Worm (Caenorhabditis elegans) whole organism, young adult: ENCODE results near the gene F39G3.3.

ENCODE experiments used
- B0261.1 ChIP-seq: sonication (generic microtip); optimal IDR thresholded peaks from 2 replicates; lab custom pipeline; 2016; ENCODE audit warnings: mild to moderate bottlenecking, missing genetic modification characterization, moderate library complexity, missing compliant biosample characterization
- C06A6.2 ChIP-seq: fragments of 200-800 bp; sonication (Bioruptor generic); conservative IDR thresholded peaks from 2 replicates; pipeline ENCODE4 v1.3.6; 2022; ENCODE audit warnings: missing genetic modification characterization, missing compliant biosample characterization
- C17E4.6 ChIP-seq: fragments of 200-800 bp; sonication (Bioruptor generic); IDR thresholded peaks from 2 replicates; pipeline ENCODE4 v1.3.6; 2022; ENCODE audit warnings: missing genetic modification reagents, missing genetic modification characterization, missing compliant biosample characterization
- F22D6.2 ChIP-seq: sonication (generic microtip); optimal IDR thresholded peaks from 2 replicates; lab custom pipeline; 2016; ENCODE audit warnings: mild to moderate bottlenecking, missing genetic modification characterization, missing compliant biosample characterization
- F23B12.7 ChIP-seq: sonication (generic microtip); optimal IDR thresholded peaks from 2 replicates; lab custom pipeline; 2017; ENCODE audit warnings: missing genetic modification characterization, mild to moderate bottlenecking, missing compliant biosample characterization, antibody characterized with exemption, moderate library complexity; ENCODE audit not compliant: insufficient read depth
- F33H1.4 ChIP-seq: fragments of 200-800 bp; sonication (Bioruptor generic); IDR thresholded peaks from 2 replicates; pipeline ENCODE4 v1.3.6; 2022; ENCODE audit warnings: missing genetic modification reagents, missing genetic modification characterization, missing compliant biosample characterization
- F39B2.1 ChIP-seq: fragments of 200-800 bp; sonication (Bioruptor generic); IDR thresholded peaks from 2 replicates; pipeline ENCODE4 v1.3.6; 2022; ENCODE audit warnings: missing genetic modification reagents, missing genetic modification characterization, missing compliant biosample characterization
- F57C9.4 ChIP-seq: sonication (generic microtip); optimal IDR thresholded peaks from 2 replicates; lab custom pipeline; 2017; ENCODE audit warnings: mild to moderate bottlenecking, missing genetic modification characterization, missing compliant biosample characterization
- Y79H2A.3 ChIP-seq: fragments of 200-800 bp; sonication (Bioruptor generic); conservative IDR thresholded peaks from 2 replicates; pipeline ENCODE4 v1.3.6; 2022; ENCODE audit warnings: missing genetic modification reagents, missing genetic modification characterization, missing compliant biosample characterization
- aptf-2 ChIP-seq: fragments of 200-800 bp; sonication (Bioruptor generic); conservative IDR thresholded peaks from 2 replicates; pipeline ENCODE4 v1.3.6; 2022; ENCODE audit warnings: missing genetic modification reagents, missing genetic modification characterization, missing compliant biosample characterization
- atf-7 ChIP-seq: sonication (generic microtip); optimal IDR thresholded peaks from 2 replicates; lab custom pipeline; 2017; ENCODE audit warnings: mild to moderate bottlenecking, missing genetic modification characterization, missing compliant biosample characterization
- attf-5 ChIP-seq: fragments of 200-800 bp; sonication (Bioruptor generic); optimal IDR thresholded peaks from 2 replicates; lab custom pipeline; 2018; ENCODE audit warnings: mild to moderate bottlenecking, missing genetic modification characterization, missing compliant biosample characterization
- bed-2 ChIP-seq: fragments of 200-800 bp; sonication (Bioruptor generic); IDR thresholded peaks from 2 replicates; pipeline ENCODE4 v1.3.6; 2022; ENCODE audit warnings: missing genetic modification reagents, missing genetic modification characterization, missing compliant biosample characterization
- ceh-27 ChIP-seq: fragments of 200-800 bp; sonication (Bioruptor generic); optimal IDR thresholded peaks from 2 replicates; lab custom pipeline; 2018; ENCODE audit warnings: mild to moderate bottlenecking, missing genetic modification characterization, moderate library complexity, missing compliant biosample characterization
- ceh-40 ChIP-seq: fragments of 200-800 bp; sonication (Bioruptor generic); IDR thresholded peaks from 2 replicates; pipeline ENCODE4 v1.3.6; 2022; ENCODE audit warnings: missing genetic modification characterization, missing compliant biosample characterization
- ceh-58 ChIP-seq: fragments of 200-800 bp; sonication (Bioruptor generic); IDR thresholded peaks from 2 replicates; pipeline ENCODE4 v1.3.6; 2022; ENCODE audit warnings: missing genetic modification characterization, missing compliant biosample characterization
- die-1 ChIP-seq: sonication (generic microtip); optimal IDR thresholded peaks from 2 replicates; lab custom pipeline; 2016; ENCODE audit warnings: missing genotype, mild to moderate bottlenecking, missing genetic modification characterization, missing compliant biosample characterization
- dox-1 ChIP-seq: fragments of 200-800 bp; sonication (Bioruptor generic); IDR thresholded peaks from 2 replicates; pipeline ENCODE4 v1.3.6; 2022; ENCODE audit warnings: missing genetic modification reagents, missing genetic modification characterization, missing compliant biosample characterization
- dpff-1 ChIP-seq: sonication (generic microtip); optimal IDR thresholded peaks from 2 replicates; lab custom pipeline; 2017; ENCODE audit warnings: mild to moderate bottlenecking, missing genetic modification characterization, missing compliant biosample characterization
- dpl-1 ChIP-seq: fragments of 150-350 bp; optimal IDR thresholded peaks from 2 replicates; lab custom pipeline; 2014; ENCODE audit warnings: missing biosample characterization, missing genetic modification reagents, missing genetic modification characterization
- him-1 ChIP-seq: sonication (generic microtip); optimal IDR thresholded peaks from 2 replicates; lab custom pipeline; 2016; ENCODE audit warnings: missing genotype, missing genetic modification reagents, missing genetic modification characterization, missing compliant biosample characterization
- hmg-1.2 ChIP-seq: fragments of 200-800 bp; sonication (Bioruptor generic); IDR thresholded peaks from 2 replicates; pipeline ENCODE4 v1.3.6; 2022; ENCODE audit warnings: missing genetic modification reagents, missing genetic modification characterization, missing compliant biosample characterization
- lin-35 ChIP-seq, 3 experiments: fragments of 150-350 bp in 2 of 3; sonication (generic microtip) in 1 of 3; optimal IDR thresholded peaks; 2 replicates each; lab custom pipeline; 2014 to 2018; ENCODE audit warnings: missing biosample characterization in 3 of 3, missing genetic modification characterization in 3 of 3, missing genetic modification reagents in 3 of 3
- lin-40 ChIP-seq: sonication (generic microtip); optimal IDR thresholded peaks from 2 replicates; lab custom pipeline; 2016; ENCODE audit warnings: missing genetic modification characterization, mild to moderate bottlenecking, missing compliant biosample characterization, missing genotype, missing genetic modification reagents
- lir-1 ChIP-seq: fragments of 200-800 bp; sonication (Bioruptor generic); conservative IDR thresholded peaks from 2 replicates; pipeline ENCODE4 v1.3.6; 2022; ENCODE audit warnings: missing genetic modification reagents, missing genetic modification characterization, missing compliant biosample characterization
- lsl-1 ChIP-seq: fragments of 200-800 bp; sonication (Bioruptor generic); optimal IDR thresholded peaks from 2 replicates; lab custom pipeline; 2018; ENCODE audit warnings: mild to moderate bottlenecking, missing genetic modification characterization, moderate library complexity, missing compliant biosample characterization
- lsy-27 ChIP-seq: sonication (generic microtip); optimal IDR thresholded peaks from 2 replicates; lab custom pipeline; 2017; ENCODE audit warnings: missing genetic modification characterization, mild to moderate bottlenecking, missing compliant biosample characterization, antibody characterized with exemption, missing genotype, borderline replicate concordance; ENCODE audit not compliant: insufficient read depth
- madf-6 ChIP-seq: fragments of 200-800 bp; sonication (Bioruptor generic); IDR thresholded peaks from 2 replicates; pipeline ENCODE4 v1.3.6; 2022; ENCODE audit warnings: missing genetic modification reagents, missing genetic modification characterization, missing compliant biosample characterization
- madf-8 ChIP-seq: fragments of 200-800 bp; sonication (Bioruptor generic); conservative IDR thresholded peaks from 2 replicates; pipeline ENCODE4 v1.3.6; 2022; ENCODE audit warnings: missing genetic modification reagents, missing genetic modification characterization, missing compliant biosample characterization
- nfyb-1 ChIP-seq: fragments of 200-800 bp; sonication (Bioruptor generic); IDR thresholded peaks from 2 replicates; pipeline ENCODE4 v1.3.6; 2022; ENCODE audit warnings: missing genetic modification reagents, missing genetic modification characterization, missing compliant biosample characterization
- nhr-27 ChIP-seq: fragments of 200-800 bp; sonication (Bioruptor generic); optimal IDR thresholded peaks from 2 replicates; lab custom pipeline; 2018; ENCODE audit warnings: mild to moderate bottlenecking, missing genetic modification characterization, moderate library complexity, missing compliant biosample characterization
- nhr-80 ChIP-seq: sonication (generic microtip); optimal IDR thresholded peaks from 2 replicates; lab custom pipeline; 2016; ENCODE audit warnings: missing genetic modification characterization, missing compliant biosample characterization
- pbrm-1 ChIP-seq: fragments of 200-800 bp; sonication (Bioruptor generic); IDR thresholded peaks from 2 replicates; pipeline ENCODE4 v1.3.6; 2022; ENCODE audit warnings: missing genetic modification reagents, missing genetic modification characterization, missing compliant biosample characterization
- rcor-1 ChIP-seq: fragments of 200-800 bp; sonication (Bioruptor generic); IDR thresholded peaks from 2 replicates; pipeline ENCODE4 v1.3.6; 2022; ENCODE audit warnings: missing genetic modification reagents, missing genetic modification characterization, missing compliant biosample characterization
- rec-8 ChIP-seq, 2 experiments: sonication (generic microtip); optimal IDR thresholded peaks; 2 replicates each; lab custom pipeline; 2016; ENCODE audit warnings: mild to moderate bottlenecking in 2 of 2, missing genetic modification characterization in 2 of 2, missing genetic modification reagents in 2 of 2, missing genotype in 2 of 2, missing biosample characterization in 1 of 2, missing compliant biosample characterization in 1 of 2, moderate library complexity in 1 of 2
- rpc-1 ChIP-seq, 2 experiments: fragments of 150-350 bp in 1 of 2; sonication (generic microtip) in 1 of 2; optimal IDR thresholded peaks; 2 replicates each; lab custom pipeline; 2014 to 2018; ENCODE audit warnings: missing biosample characterization in 1 of 2, missing genetic modification characterization in 1 of 2, missing genetic modification reagents in 1 of 2, missing genotype in 1 of 2
- sptf-2 ChIP-seq: fragments of 200-800 bp; sonication (Bioruptor generic); optimal IDR thresholded peaks from 2 replicates; lab custom pipeline; 2018; ENCODE audit warnings: mild to moderate bottlenecking, missing genetic modification characterization, missing compliant biosample characterization
- tbp1 ChIP-seq: fragments of 200-800 bp; sonication (Bioruptor generic); optimal IDR thresholded peaks from 2 replicates; lab custom pipeline; 2018; ENCODE audit warnings: mild to moderate bottlenecking, missing genetic modification characterization, missing compliant biosample characterization
- ztf-18 ChIP-seq: sonication (generic microtip); optimal IDR thresholded peaks from 2 replicates; lab custom pipeline; 2016; ENCODE audit warnings: missing genotype, mild to moderate bottlenecking, missing genetic modification characterization, missing compliant biosample characterization
- ztf-28 ChIP-seq: fragments of 200-800 bp; sonication (Bioruptor generic); IDR thresholded peaks from 2 replicates; pipeline ENCODE4 v1.3.6; 2022; ENCODE audit warnings: missing genetic modification reagents, missing genetic modification characterization, missing compliant biosample characterization
- ztf-6 ChIP-seq: fragments of 200-800 bp; sonication (Bioruptor generic); IDR thresholded peaks from 2 replicates; pipeline ENCODE4 v1.3.6; 2022; ENCODE audit warnings: missing genetic modification reagents, missing genetic modification characterization, missing compliant biosample characterization

The F39G3.3 gene

ce11 chrV:4731154-4731961 is at the start of gene F39G3.3 (continued):
- peak; percentile 53 for TF ChIP-seq hmg-1.2
- no peak for TF ChIP-seq nhr-27 (tag; lab: Kevin White, UChicago)
- peak; percentile 55; the same call in 1 of the 2 replicates for TF ChIP-seq C17E4.6 (GFP tag; lab: Robert Waterston, UW)
- TF ChIP-seq tbp1 (GFP tag; lab: Kevin White, UChicago) = peak; percentile 48
- TF ChIP-seq ceh-58 (GFP tag; lab: Robert Waterston, UW) = no peak
- 0 out of 2 replicates have a peak, but pooled peaks have one; percentile 24 for TF ChIP-seq Y79H2A.3 (GFP tag; lab: Robert Waterston, UW)
- TF ChIP-seq ztf-18 = peak; percentile 72
- TF ChIP-seq lsl-1 (GFP tag; lab: Kevin White, UChicago) = peak; percentile 100
- no peak for TF ChIP-seq F22D6.2 (tag; lab: Kevin White, UChicago)
- 0 out of 2 replicates have a peak, but pooled peaks have one; percentile 17 for TF ChIP-seq F39B2.1 (GFP tag; lab: Robert Waterston, UW)
- peak in 1 of 3 experiments; percentile 38 for TF ChIP-seq lin-35 (GFP tag; optimal IDR thresholded peaks at IDR 0.05; lab: Kevin White, UChicago)
- peak; percentile 71 for TF ChIP-seq dpl-1 (GFP tag; lab: Kevin White, UChicago)
- peak; percentile 24 for TF ChIP-seq ceh-27
- TF ChIP-seq ceh-40 (GFP tag; lab: Robert Waterston, UW) = no peak
- TF ChIP-seq rec-8 (tag; optimal IDR thresholded peaks at IDR 0.05; lab: Kevin White, UChicago) = no peak
- TF ChIP-seq lin-40 = peak; percentile 35
- TF ChIP-seq rpc-1 (optimal IDR thresholded peaks at IDR 0.05; lab: Kevin White, UChicago) = peak; percentile 45
- no peak for TF ChIP-seq rpc-1 (tag; optimal IDR thresholded peaks at IDR 0.05; lab: Kevin White, UChicago)
- TF ChIP-seq him-1 (tag; lab: Kevin White, UChicago) = peak; percentile 71
- TF ChIP-seq, all 124 proteins: peak for 45

- TF ChIP-seq nfyb-1 (GFP tag; lab: Robert Waterston, UW) = no peak
- TF ChIP-seq F57C9.4 (tag; lab: Kevin White, UChicago) = no peak
These were observed 47.6 kb upstream of the F39G3.3 start for ce11 chrV:4684137-4684536.

DNA sequence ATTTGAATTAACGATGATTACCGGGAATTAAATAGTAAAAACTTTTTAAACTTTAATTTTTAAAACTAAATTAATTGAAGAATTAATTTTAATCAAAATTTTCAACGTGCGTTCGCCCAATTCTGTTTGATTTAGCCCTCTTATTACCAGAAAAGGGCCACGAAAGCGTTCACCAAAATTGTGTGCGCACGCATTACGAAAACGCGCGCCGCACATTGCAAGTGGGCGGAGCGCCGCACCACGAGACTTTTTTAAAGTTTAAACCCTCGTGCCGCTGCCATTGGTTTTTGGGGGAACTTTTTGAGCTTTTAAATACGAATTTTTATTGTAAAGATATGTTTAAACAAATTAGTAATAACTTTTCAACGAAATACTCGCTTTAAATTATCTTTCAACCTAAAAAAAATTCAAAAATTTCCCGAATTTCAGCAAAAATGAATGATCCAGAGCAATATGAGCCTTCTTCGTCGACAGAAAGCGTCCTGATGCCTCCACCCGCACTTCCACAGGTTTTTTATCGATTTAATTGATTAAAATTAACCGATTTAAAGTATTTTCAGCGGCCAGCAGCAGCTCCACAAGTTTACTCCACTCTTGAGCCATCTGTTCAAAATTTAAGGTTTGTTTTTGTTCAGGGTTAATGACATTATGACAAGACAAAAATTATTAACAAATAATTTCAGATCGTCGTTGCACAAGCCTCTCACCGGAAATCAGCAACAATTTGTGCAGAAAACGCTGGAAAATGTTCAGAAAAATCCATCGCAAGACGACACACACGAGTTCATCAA is 44.8 kb upstream of the F39G3.3 start, which contains the start of gene taf-10:
Gene taf-10, plus strand, starts transcription at position 424 of the 791 bp plus-strand sequence.
- TF ChIP-seq madf-8 (peak; percentile 18; the same call in 1 of the 2 replicates), dpff-1 (tag; lab: Kevin White, UChicago) (no peak), rpc-1 (optimal IDR thresholded peaks at IDR 0.05; lab: Kevin White, UChicago) (peak; percentile 8), rpc-1 (tag; optimal IDR thresholded peaks at IDR 0.05; lab: Kevin White, UChicago) (no peak), F23B12.7 (peak; percentile 7), ztf-28 (no peak), lir-1 (no peak), dox-1 (GFP tag; lab: Robert Waterston, UW) (peak; percentile 60), ceh-58 (GFP tag; lab: Robert Waterston, UW) (no peak), bed-2 (GFP tag; lab: Robert Waterston, UW) (no peak), F33H1.4 (GFP tag; lab: Robert Waterston, UW) (no peak), aptf-2 (GFP tag; lab: Robert Waterston, UW) (no peak), B0261.1 (tag; lab: Kevin White, UChicago) (no peak), madf-6 (GFP tag; lab: Robert Waterston, UW) (peak; percentile 17; the same call in 1 of the 2 replicates), die-1 (tag; lab: Kevin White, UChicago) (no peak), C06A6.2 (GFP tag; lab: Robert Waterston, UW) (peak; percentile 52; the same call in 1 of the 2 replicates), attf-5 (GFP tag; lab: Kevin White, UChicago) (peak; percentile 49), ztf-6 (GFP tag; lab: Robert Waterston, UW) (no peak), atf-7 (no peak), rcor-1 (GFP tag; lab: Robert Waterston, UW) (no peak), pbrm-1 (GFP tag; lab: Robert Waterston, UW) (peak; percentile 49; the same call in 1 of the 2 replicates), lsy-27 (no peak), nhr-80 (tag; lab: Kevin White, UChicago) (peak; percentile 29), sptf-2 (GFP tag; lab: Kevin White, UChicago) (no peak)
